Worm (Caenorhabditis elegans) whole organism, late embryonic: ENCODE data around the gene nhr-267.
"Not testable (repeated sequence)": the region's sequence is repeated elsewhere in the genome, so short reads cannot be mapped to it uniquely, and the experiment has no call there.

Experiments
- K02D7.2 ChIP-seq: sonication (generic microtip); optimal IDR thresholded peaks from 2 replicates; lab custom pipeline; 2017; ENCODE audit warnings: mild to moderate bottlenecking, missing genetic modification characterization, missing compliant biosample characterization
- Y22D7AL.16 ChIP-seq: sonication (generic microtip); optimal IDR thresholded peaks from 2 replicates; lab custom pipeline; 2016; ENCODE audit warnings: missing genetic modification characterization, missing compliant biosample characterization
- ceh-14 ChIP-seq: sonication (generic microtip); optimal IDR thresholded peaks from 2 replicates; lab custom pipeline; 2016; ENCODE audit warnings: missing genotype, missing genetic modification characterization, missing compliant biosample characterization
- ceh-19 ChIP-seq: fragments of 200-800 bp; sonication (Bioruptor generic); optimal IDR thresholded peaks from 2 replicates; lab custom pipeline; 2018; ENCODE audit warnings: mild to moderate bottlenecking, missing genetic modification characterization, missing compliant biosample characterization
- ceh-2 ChIP-seq: sonication (generic microtip); optimal IDR thresholded peaks from 2 replicates; lab custom pipeline; 2016; ENCODE audit warnings: missing genotype, missing genetic modification characterization, missing compliant biosample characterization
- ceh-22 ChIP-seq: sonication (generic microtip); optimal IDR thresholded peaks from 2 replicates; lab custom pipeline; 2017; ENCODE audit warnings: missing biosample characterization, missing genetic modification characterization
- ceh-24 ChIP-seq: sonication (generic microtip); optimal IDR thresholded peaks from 2 replicates; lab custom pipeline; 2016; ENCODE audit warnings: mild to moderate bottlenecking, missing genetic modification characterization, missing compliant biosample characterization
- ceh-31 ChIP-seq: sonication (generic microtip); optimal IDR thresholded peaks from 2 replicates; lab custom pipeline; 2016; ENCODE audit warnings: missing genetic modification characterization, missing compliant biosample characterization
- ceh-45 ChIP-seq: fragments of 200-800 bp; sonication (Bioruptor generic); IDR thresholded peaks from 2 replicates; pipeline ENCODE4 v1.3.6; 2022; ENCODE audit warnings: missing genetic modification reagents, missing genetic modification characterization, missing compliant biosample characterization
- ceh-48 ChIP-seq: sonication (generic microtip); optimal IDR thresholded peaks from 2 replicates; lab custom pipeline; 2016; ENCODE audit warnings: missing genetic modification characterization, inconsistent platforms, missing compliant biosample characterization
- che-1 ChIP-seq: sonication (generic microtip); optimal IDR thresholded peaks from 2 replicates; lab custom pipeline; 2016; ENCODE audit warnings: mild to moderate bottlenecking, missing genetic modification characterization, missing compliant biosample characterization
- dmd-4 ChIP-seq: sonication (generic microtip); optimal IDR thresholded peaks from 2 replicates; lab custom pipeline; 2016; ENCODE audit warnings: borderline replicate concordance, missing genetic modification characterization, missing compliant biosample characterization
- dve-1 ChIP-seq: sonication (generic microtip); optimal IDR thresholded peaks from 2 replicates; lab custom pipeline; 2017; ENCODE audit warnings: antibody characterized with exemption, mild to moderate bottlenecking, missing genetic modification characterization, missing compliant biosample characterization
- elt-4 ChIP-seq: sonication (generic microtip); optimal IDR thresholded peaks from 2 replicates; lab custom pipeline; 2016; ENCODE audit warnings: missing genetic modification characterization, missing compliant biosample characterization
- eyg-1 ChIP-seq: sonication (generic microtip); optimal IDR thresholded peaks from 2 replicates; lab custom pipeline; 2016; ENCODE audit warnings: missing genotype, missing genetic modification characterization, missing compliant biosample characterization
- fkh-10 ChIP-seq: fragments of 150-350 bp; optimal IDR thresholded peaks from 2 replicates; lab custom pipeline; 2014; ENCODE audit warnings: missing biosample characterization, missing genetic modification reagents, missing genetic modification characterization
- fkh-6 ChIP-seq: sonication (generic microtip); optimal IDR thresholded peaks from 2 replicates; lab custom pipeline; 2016; ENCODE audit warnings: missing genetic modification characterization, missing compliant biosample characterization
- gmeb-2 ChIP-seq: sonication (generic microtip); optimal IDR thresholded peaks from 2 replicates; lab custom pipeline; 2016; ENCODE audit warnings: missing genetic modification characterization, inconsistent platforms, missing compliant biosample characterization
- hlh-8 ChIP-seq: sonication (generic microtip); optimal IDR thresholded peaks from 2 replicates; lab custom pipeline; 2016; ENCODE audit warnings: missing genotype, missing genetic modification characterization, missing compliant biosample characterization
- madf-2 ChIP-seq: sonication (generic microtip); optimal IDR thresholded peaks from 2 replicates; lab custom pipeline; 2017; ENCODE audit warnings: missing genetic modification characterization, missing compliant biosample characterization
- nhr-11 ChIP-seq: fragments of 150-350 bp; optimal IDR thresholded peaks from 2 replicates; lab custom pipeline; 2014; ENCODE audit warnings: missing biosample characterization, missing genetic modification characterization
- nhr-232 ChIP-seq: sonication (generic microtip); optimal IDR thresholded peaks from 2 replicates; lab custom pipeline; 2016; ENCODE audit warnings: missing genetic modification characterization, missing compliant biosample characterization
- odd-2 ChIP-seq: sonication (generic microtip); optimal IDR thresholded peaks from 2 replicates; lab custom pipeline; 2017; ENCODE audit warnings: antibody characterized with exemption, mild to moderate bottlenecking, missing genetic modification characterization, missing compliant biosample characterization
- pha-4 ChIP-seq: fragments of 150-350 bp; optimal IDR thresholded peaks from 2 replicates; lab custom pipeline; 2018; ENCODE audit warnings: missing biosample characterization, missing genetic modification reagents, missing genetic modification characterization
- rnt-1 ChIP-seq: sonication (generic microtip); optimal IDR thresholded peaks from 2 replicates; lab custom pipeline; 2016; ENCODE audit warnings: missing genetic modification characterization, missing compliant biosample characterization
- sdc-2 ChIP-seq: sonication (generic microtip); optimal IDR thresholded peaks from 2 replicates; lab custom pipeline; 2016; ENCODE audit warnings: missing genotype, missing genetic modification characterization, missing compliant biosample characterization
- sox-2 ChIP-seq: fragments of 200-800 bp; sonication (Bioruptor generic); IDR thresholded peaks from 2 replicates; pipeline ENCODE4 v1.3.6; 2022; ENCODE audit warnings: missing genetic modification reagents, missing genetic modification characterization, missing compliant biosample characterization
- sox-4 ChIP-seq: sonication (generic microtip); optimal IDR thresholded peaks from 2 replicates; lab custom pipeline; 2017; ENCODE audit warnings: mild to moderate bottlenecking, missing genetic modification characterization, inconsistent platforms, missing compliant biosample characterization
- syd-9 ChIP-seq: sonication (generic microtip); optimal IDR thresholded peaks from 2 replicates; lab custom pipeline; 2016; ENCODE audit warnings: mild to moderate bottlenecking, missing genetic modification characterization, moderate library complexity, missing compliant biosample characterization
- tbx-2 ChIP-seq: sonication (generic microtip); optimal IDR thresholded peaks from 2 replicates; lab custom pipeline; 2016; ENCODE audit warnings: missing genetic modification characterization, missing compliant biosample characterization
- tbx-7 ChIP-seq: sonication (generic microtip); optimal IDR thresholded peaks from 2 replicates; lab custom pipeline; 2016; ENCODE audit warnings: missing genotype, missing genetic modification characterization, missing compliant biosample characterization
- unc-3 ChIP-seq, 2 experiments: fragments of 200-800 bp in 1 of 2; sonication (Bioruptor generic) in 1 of 2; sonication (generic microtip) in 1 of 2; conservative IDR thresholded peaks in 1 of 2; optimal IDR thresholded peaks in 1 of 2; 2 replicates each; pipeline versions ENCODE4 v1.3.6 to Lab custom; 2016 to 2022; ENCODE audit warnings: missing compliant biosample characterization in 2 of 2, missing genetic modification characterization in 2 of 2, missing genetic modification reagents in 1 of 2
- unc-42 ChIP-seq: sonication (generic microtip); optimal IDR thresholded peaks from 2 replicates; lab custom pipeline; 2016; ENCODE audit warnings: missing genotype, missing genetic modification characterization, missing compliant biosample characterization
- unc-55 ChIP-seq: sonication (generic microtip); optimal IDR thresholded peaks from 2 replicates; lab custom pipeline; 2017; ENCODE audit warnings: missing biosample characterization, missing genetic modification reagents, missing genetic modification characterization

Gene nhr-267

ce11 chrIV:9256017-9256416, 30.2 kb downstream of the nhr-267 start, which contains the start of gene Y11D7A.9:
Gene Y11D7A.9, minus strand, starts transcription at chrIV:9256117.
- TF ChIP-seq rnt-1 (tag; lab: Kevin White, UChicago) (no peak), fkh-6 (tag; lab: Kevin White, UChicago) (no peak), ceh-14 (tag; lab: Kevin White, UChicago) (no peak), ceh-48 (tag; lab: Kevin White, UChicago) (no peak)

- no peak for TF ChIP-seq tbx-2 (tag; lab: Kevin White, UChicago)
- no peak for TF ChIP-seq K02D7.2 (tag; lab: Kevin White, UChicago)
- no peak for TF ChIP-seq hlh-8 (tag; lab: Kevin White, UChicago)
- no peak for TF ChIP-seq dve-1
- no peak for TF ChIP-seq ceh-31 (tag; lab: Kevin White, UChicago)
- no peak for TF ChIP-seq tbx-7 (tag; lab: Kevin White, UChicago)
- no peak for TF ChIP-seq elt-4
- no peak for TF ChIP-seq ceh-19 (GFP tag; lab: Kevin White, UChicago)
- TF ChIP-seq dmd-4 (tag; lab: Kevin White, UChicago) = no peak
- no peak for TF ChIP-seq sox-2 (GFP tag; lab: Robert Waterston, UW)
These were observed 35.1 kb downstream of the nhr-267 start, which contains the start of gene Y11D7A.8 for ce11 chrIV:9251079-9251478. Gene Y11D7A.8, plus strand, starts transcription at chrIV:9251379.

- not testable (repeated sequence) for TF ChIP-seq sdc-2 (tag; lab: Kevin White, UChicago); sox-2 (GFP tag; lab: Robert Waterston, UW); ceh-24 (tag; lab: Kevin White, UChicago)
These were observed 37.0 kb downstream of the nhr-267 start, which contains the start of gene Y11D7A.7 for ce11 chrIV:9249219-9249618. Gene Y11D7A.7, plus strand, starts transcription at chrIV:9249519.

- no peak for TF ChIP-seq ceh-2
- no peak for TF ChIP-seq unc-3 (GFP tag; conservative IDR thresholded peaks at IDR 0.05; lab: Robert Waterston, UW)
- TF ChIP-seq unc-3 (tag; optimal IDR thresholded peaks at IDR 0.05; lab: Kevin White, UChicago) = no peak
- TF ChIP-seq fkh-10 (GFP tag; lab: Kevin White, UChicago) = no peak
- TF ChIP-seq eyg-1 = no peak
- TF ChIP-seq sox-2 (GFP tag; lab: Robert Waterston, UW) = no peak
- TF ChIP-seq pha-4 (tag; lab: Kevin White, UChicago) = no peak
- no peak for TF ChIP-seq madf-2 (tag; lab: Kevin White, UChicago)
- TF ChIP-seq sox-4 (tag; lab: Kevin White, UChicago) = no peak
- TF ChIP-seq syd-9 = no peak
- no peak for TF ChIP-seq gmeb-2 (tag; lab: Kevin White, UChicago)
- TF ChIP-seq ceh-45 (GFP tag; lab: Robert Waterston, UW) = no peak
- TF ChIP-seq unc-42 (tag; lab: Kevin White, UChicago) = no peak
- TF ChIP-seq nhr-232 (tag; lab: Kevin White, UChicago) = no peak
- TF ChIP-seq, all 69 proteins: peak for 0
These were observed 40.8 kb downstream of the nhr-267 start, which contains the start of gene Y11D7A.5 for ce11 chrIV:9245423-9245822. Gene Y11D7A.5, minus strand, starts transcription at chrIV:9245523.

ce11 chrIV:9243670-9244069, 42.5 kb downstream of the nhr-267 start, which contains the start of gene rab-28:
Gene rab-28, minus strand, starts transcription at chrIV:9244012.
- TF ChIP-seq unc-55 (GFP tag; lab: Kevin White, UChicago) (no peak), Y22D7AL.16 (tag; lab: Kevin White, UChicago) (no peak), ceh-14 (tag; lab: Kevin White, UChicago) (no peak), ceh-48 (tag; lab: Kevin White, UChicago) (no peak), unc-3 (GFP tag; conservative IDR thresholded peaks at IDR 0.05; lab: Robert Waterston, UW) (no peak), unc-3 (tag; optimal IDR thresholded peaks at IDR 0.05; lab: Kevin White, UChicago) (no peak), ceh-2 (no peak), odd-2 (tag; lab: Kevin White, UChicago) (no peak), ceh-22 (tag; lab: Kevin White, UChicago) (no peak), unc-42 (tag; lab: Kevin White, UChicago) (no peak), nhr-11 (tag; lab: Kevin White, UChicago) (no peak), sox-2 (GFP tag; lab: Robert Waterston, UW) (no peak), tbx-2 (tag; lab: Kevin White, UChicago) (no peak), che-1 (tag; lab: Kevin White, UChicago) (no peak), nhr-232 (tag; lab: Kevin White, UChicago) (no peak)
- TF ChIP-seq, all 69 proteins: peak for 0
